Worm (Caenorhabditis elegans) whole organism, L3 larva: ENCODE data around the gene hpo-40.
A peak's percentile ranks its signal among the peaks of the same experiment; 100 is the strongest.

Source experiments
- R02D3.7 ChIP-seq: fragments of 150-350 bp; optimal IDR thresholded peaks from 2 replicates; lab custom pipeline; 2014; ENCODE audit warnings: missing biosample characterization, missing genetic modification characterization
- ZK546.5 ChIP-seq: sonication (generic microtip); optimal IDR thresholded peaks from 2 replicates; lab custom pipeline; 2017; ENCODE audit warnings: missing biosample characterization, missing genetic modification characterization
- ama-1 ChIP-seq: fragments of 150-350 bp; optimal IDR thresholded peaks from 2 replicates; lab custom pipeline; 2018
- ceh-28 ChIP-seq: fragments of 150-350 bp; optimal IDR thresholded peaks from 2 replicates; lab custom pipeline; 2014; ENCODE audit warnings: missing biosample characterization, missing genetic modification reagents, missing genetic modification characterization
- ceh-82 ChIP-seq: fragments of 150-350 bp; optimal IDR thresholded peaks from 2 replicates; lab custom pipeline; 2014; ENCODE audit warnings: missing biosample characterization, missing genetic modification characterization
- ceh-9 ChIP-seq: sonication (generic microtip); optimal IDR thresholded peaks from 2 replicates; lab custom pipeline; 2018; ENCODE audit warnings: missing biosample characterization, missing genetic modification characterization
- daf-12 ChIP-seq: fragments of 150-350 bp; optimal IDR thresholded peaks from 2 replicates; lab custom pipeline; 2014; ENCODE audit warnings: missing biosample characterization, missing genetic modification reagents, missing genetic modification characterization
- egl-27 ChIP-seq: sonication (generic microtip); optimal IDR thresholded peaks from 4 replicates; lab custom pipeline; 2017; ENCODE audit warnings: missing biosample characterization, missing genetic modification reagents, missing genetic modification characterization
- egl-5 ChIP-seq: fragments of 150-350 bp; optimal IDR thresholded peaks from 2 replicates; lab custom pipeline; 2017; ENCODE audit warnings: missing biosample characterization, missing genetic modification reagents, missing genetic modification characterization, inconsistent platforms
- elt-2 ChIP-seq: sonication (generic microtip); optimal IDR thresholded peaks from 2 replicates; lab custom pipeline; 2016; ENCODE audit warnings: missing genetic modification reagents, mild to moderate bottlenecking, missing genetic modification characterization, missing compliant biosample characterization
- elt-3 ChIP-seq, 3 experiments: fragments of 150-350 bp in 1 of 3; sonication (generic microtip) in 2 of 3; optimal IDR thresholded peaks; 2 replicates in 2 of 3; 4 replicates in 1 of 3; lab custom pipeline; 2014 to 2017; ENCODE audit warnings: missing biosample characterization in 3 of 3, missing genetic modification characterization in 3 of 3
- eor-1 ChIP-seq, 2 experiments: fragments of 150-350 bp; optimal IDR thresholded peaks; 2 replicates each; lab custom pipeline; 2014 to 2018; ENCODE audit warnings: missing biosample characterization in 2 of 2, missing genetic modification characterization in 2 of 2
- fkh-10 ChIP-seq: sonication (generic microtip); optimal IDR thresholded peaks from 2 replicates; lab custom pipeline; 2017; ENCODE audit warnings: missing biosample characterization, missing genetic modification reagents, missing genetic modification characterization
- fkh-2 ChIP-seq: fragments of 150-350 bp; optimal IDR thresholded peaks from 2 replicates; lab custom pipeline; 2014; ENCODE audit warnings: missing biosample characterization, missing genetic modification reagents, missing genetic modification characterization
- fos-1 ChIP-seq: fragments of 150-350 bp; optimal IDR thresholded peaks from 2 replicates; lab custom pipeline; 2014; ENCODE audit warnings: missing biosample characterization, missing genetic modification characterization
- jun-1 ChIP-seq: fragments of 150-350 bp; optimal IDR thresholded peaks from 2 replicates; lab custom pipeline; 2014; ENCODE audit warnings: missing biosample characterization, missing genetic modification reagents, missing genetic modification characterization
- lin-15B ChIP-seq: fragments of 150-350 bp; optimal IDR thresholded peaks from 2 replicates; lab custom pipeline; 2014; ENCODE audit warnings: missing biosample characterization, missing genetic modification characterization
- lin-39 ChIP-seq: fragments of 150-350 bp; optimal IDR thresholded peaks from 2 replicates; lab custom pipeline; 2018; ENCODE audit warnings: missing biosample characterization, missing genetic modification reagents, missing genetic modification characterization
- lsy-12 ChIP-seq: sonication (generic microtip); optimal IDR thresholded peaks from 2 replicates; lab custom pipeline; 2016; ENCODE audit warnings: mild to moderate bottlenecking, missing genetic modification characterization, missing compliant biosample characterization
- mdl-1 ChIP-seq: fragments of 150-350 bp; optimal IDR thresholded peaks from 2 replicates; lab custom pipeline; 2014; ENCODE audit warnings: missing biosample characterization, missing genetic modification characterization
- mml-1 ChIP-seq: fragments of 150-350 bp; sonication (generic microtip); optimal IDR thresholded peaks from 3 replicates; lab custom pipeline; 2014; ENCODE audit warnings: missing biosample characterization, missing genetic modification characterization
- nhr-11 ChIP-seq: fragments of 150-350 bp; optimal IDR thresholded peaks from 2 replicates; lab custom pipeline; 2014; ENCODE audit warnings: missing biosample characterization, missing genetic modification characterization
- nhr-12 ChIP-seq: fragments of 150-350 bp; optimal IDR thresholded peaks from 2 replicates; lab custom pipeline; 2014; ENCODE audit warnings: missing biosample characterization, missing genetic modification characterization
- nhr-23 ChIP-seq: fragments of 150-350 bp; optimal IDR thresholded peaks from 2 replicates; lab custom pipeline; 2014; ENCODE audit warnings: missing biosample characterization, missing genetic modification reagents, missing genetic modification characterization
- nhr-28 ChIP-seq: fragments of 150-350 bp; optimal IDR thresholded peaks from 2 replicates; lab custom pipeline; 2014; ENCODE audit warnings: missing biosample characterization, missing genetic modification characterization
- nhr-43 ChIP-seq: sonication (generic microtip); optimal IDR thresholded peaks from 2 replicates; lab custom pipeline; 2016; ENCODE audit warnings: mild to moderate bottlenecking, missing genetic modification characterization, missing compliant biosample characterization; ENCODE audit not compliant: poor library complexity, severe bottlenecking
- nhr-67 ChIP-seq: fragments of 150-350 bp; optimal IDR thresholded peaks from 2 replicates; lab custom pipeline; 2014; ENCODE audit warnings: missing biosample characterization, missing genetic modification characterization
- nhr-76 ChIP-seq: fragments of 150-350 bp; sonication (generic microtip); optimal IDR thresholded peaks from 5 replicates; lab custom pipeline; 2014; ENCODE audit warnings: missing biosample characterization, missing genetic modification characterization
- nhr-77 ChIP-seq: fragments of 150-350 bp; optimal IDR thresholded peaks from 2 replicates; lab custom pipeline; 2014; ENCODE audit warnings: missing biosample characterization, missing genetic modification characterization
- pha-4 ChIP-seq: fragments of 150-350 bp; optimal IDR thresholded peaks from 2 replicates; lab custom pipeline; 2014; ENCODE audit warnings: missing biosample characterization, missing genetic modification reagents, missing genetic modification characterization
- pqm-1 ChIP-seq: fragments of 150-350 bp; optimal IDR thresholded peaks from 2 replicates; lab custom pipeline; 2017; ENCODE audit warnings: missing biosample characterization, missing genetic modification characterization, inconsistent platforms
- sea-2 ChIP-seq: fragments of 150-350 bp; sonication (generic microtip); optimal IDR thresholded peaks from 4 replicates; lab custom pipeline; 2014; ENCODE audit warnings: missing biosample characterization, missing genetic modification reagents, missing genetic modification characterization
- skn-1 ChIP-seq: fragments of 150-350 bp; optimal IDR thresholded peaks from 2 replicates; lab custom pipeline; 2014; ENCODE audit warnings: missing biosample characterization, missing genetic modification characterization
- snpc-4 ChIP-seq: fragments of 150-350 bp; optimal IDR thresholded peaks from 2 replicates; lab custom pipeline; 2014; ENCODE audit warnings: missing biosample characterization, missing genetic modification characterization
- tbx-2 ChIP-seq: sonication (generic microtip); optimal IDR thresholded peaks from 2 replicates; lab custom pipeline; 2016; ENCODE audit warnings: mild to moderate bottlenecking, missing genetic modification characterization, missing compliant biosample characterization
- unc-39 ChIP-seq: sonication (generic microtip); optimal IDR thresholded peaks from 4 replicates; lab custom pipeline; 2017; ENCODE audit warnings: missing biosample characterization, missing genetic modification characterization
- unc-62 ChIP-seq: fragments of 150-350 bp; sonication (generic microtip); optimal IDR thresholded peaks from 4 replicates; lab custom pipeline; 2014; ENCODE audit warnings: missing biosample characterization, missing genetic modification reagents, missing genetic modification characterization
- zag-1 ChIP-seq: fragments of 150-350 bp; optimal IDR thresholded peaks from 2 replicates; lab custom pipeline; 2014; ENCODE audit warnings: missing biosample characterization, missing genetic modification characterization
- ztf-11 ChIP-seq: fragments of 150-350 bp; optimal IDR thresholded peaks from 2 replicates; lab custom pipeline; 2014; ENCODE audit warnings: missing biosample characterization, missing genetic modification characterization

The hpo-40 gene

DNA sequence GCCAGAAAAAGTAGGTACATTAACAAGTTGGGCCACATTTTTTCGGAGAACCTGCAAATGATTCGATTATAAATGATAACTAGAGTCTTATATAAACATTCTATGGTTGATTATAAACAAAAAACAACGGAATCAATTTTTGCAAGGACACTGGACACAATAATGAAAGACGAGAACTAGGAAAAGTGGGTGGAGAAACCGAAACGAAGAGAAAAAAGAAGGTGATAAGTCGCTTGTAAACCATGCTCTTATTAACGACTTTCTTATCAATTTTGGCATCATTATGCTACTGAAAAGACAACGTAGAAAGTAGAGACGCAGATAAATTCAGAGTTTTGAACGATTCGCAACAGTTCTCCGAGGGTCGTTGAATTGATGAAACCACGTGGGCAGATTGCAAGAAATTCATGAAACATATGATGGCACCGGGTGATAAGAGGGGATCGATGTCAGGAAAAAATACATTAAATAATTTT, 22.6 kb upstream of the hpo-40 start, which contains the start of gene ZK856.5:
Gene ZK856.5 (minus strand): TSS at position 51 of the 476 bp plus-strand sequence.
- peak; percentile 14 for TF ChIP-seq pha-4 (tag; lab: Kevin White, UChicago)
- TF ChIP-seq pqm-1 (tag; lab: Kevin White, UChicago): peak; percentile 94
- TF ChIP-seq egl-5: no peak
- TF ChIP-seq elt-2 (tag; lab: Kevin White, UChicago): peak; percentile 91
- TF ChIP-seq snpc-4: no peak
- no peak for TF ChIP-seq lin-39
- no peak for TF ChIP-seq nhr-12 (tag; lab: Kevin White, UChicago)

DNA sequence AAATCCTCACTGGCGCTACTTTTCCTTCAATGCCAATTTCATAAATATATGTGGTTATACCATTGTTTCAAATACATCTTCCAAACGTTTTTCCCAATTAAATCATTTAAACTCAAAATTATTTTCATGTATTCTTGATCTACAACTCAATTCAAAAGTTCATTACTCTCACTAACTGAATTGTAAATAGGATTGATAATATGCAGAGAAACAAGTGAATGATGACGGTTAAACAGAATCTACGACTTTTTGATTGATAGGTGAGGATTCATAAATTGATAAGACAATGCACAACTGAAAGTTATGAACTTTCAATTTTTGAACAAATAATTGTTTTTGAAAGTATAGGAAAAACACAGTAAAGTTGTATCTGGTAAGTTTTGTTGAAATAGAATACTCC, 21.5 kb upstream of the hpo-40 start:
- TF ChIP-seq ZK546.5 (tag; lab: Kevin White, UChicago): no peak
- TF ChIP-seq elt-2 (tag; lab: Kevin White, UChicago): peak; percentile 22

DNA sequence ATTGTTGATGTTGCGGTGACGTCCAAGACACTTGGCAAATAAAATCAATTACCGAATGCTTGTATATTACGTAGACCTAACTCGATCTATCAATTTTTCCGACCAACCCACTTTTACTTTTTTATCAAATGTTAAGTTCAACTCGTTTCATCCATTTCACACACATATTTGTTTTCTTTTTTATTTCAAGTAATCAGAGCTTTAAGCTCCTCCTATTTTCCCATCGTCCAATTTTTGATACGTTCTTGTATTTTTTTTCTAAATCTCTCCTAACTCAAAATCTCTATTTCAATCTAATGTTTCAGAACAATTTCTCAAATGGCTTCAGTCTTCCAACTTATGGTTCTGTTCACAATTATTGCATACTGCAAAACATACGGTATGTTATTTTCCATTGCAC, 14.3 kb upstream of the hpo-40 start, which contains the start of gene ZK856.6:
Gene ZK856.6 (plus strand): TSS at position 301 of the 400 bp plus-strand sequence.
- TF ChIP-seq egl-27 (tag; lab: Kevin White, UChicago) (no peak), elt-2 (tag; lab: Kevin White, UChicago) (no peak), zag-1 (tag; lab: Kevin White, UChicago) (no peak), nhr-11 (tag; lab: Kevin White, UChicago) (no peak), ztf-11 (no peak), nhr-77 (tag; lab: Kevin White, UChicago) (no peak), elt-3 (tag; optimal IDR thresholded peaks at IDR 0.05; lab: Kevin White, UChicago) (no peak), nhr-43 (tag; lab: Kevin White, UChicago) (no peak), unc-62 (GFP tag; lab: Kevin White, UChicago) (no peak), egl-5 (no peak), nhr-12 (tag; lab: Kevin White, UChicago) (no peak), nhr-28 (no peak), ceh-9 (tag; lab: Kevin White, UChicago) (no peak), lin-15B (tag; lab: Kevin White, UChicago) (no peak), sea-2 (no peak)

DNA sequence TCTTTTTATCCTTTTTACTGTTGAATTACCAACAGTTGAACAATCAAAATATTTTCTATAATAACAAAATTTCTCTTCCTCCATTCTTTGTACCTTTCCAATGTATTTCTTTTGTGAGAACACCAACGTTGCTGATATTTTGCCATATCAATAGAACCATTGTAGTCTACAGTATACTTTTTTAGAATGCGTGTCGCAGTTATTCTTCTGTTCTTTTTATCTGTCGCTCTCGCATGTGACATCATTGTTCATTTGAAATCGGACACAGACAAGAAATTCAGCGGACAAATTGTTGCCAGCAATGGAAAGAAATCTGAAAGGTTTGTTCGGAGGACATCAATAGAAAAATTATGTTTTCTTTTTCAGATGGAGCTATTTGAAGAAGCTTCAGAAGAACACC, 10.8 kb upstream of the hpo-40 start, which contains the start of gene ZK856.7:
Gene ZK856.7 (plus strand): TSS at position 186 of the 400 bp plus-strand sequence.
- no peak for TF ChIP-seq lsy-12 (tag; lab: Kevin White, UChicago)
- TF ChIP-seq nhr-23 (tag; lab: Kevin White, UChicago): peak; percentile 25

DNA sequence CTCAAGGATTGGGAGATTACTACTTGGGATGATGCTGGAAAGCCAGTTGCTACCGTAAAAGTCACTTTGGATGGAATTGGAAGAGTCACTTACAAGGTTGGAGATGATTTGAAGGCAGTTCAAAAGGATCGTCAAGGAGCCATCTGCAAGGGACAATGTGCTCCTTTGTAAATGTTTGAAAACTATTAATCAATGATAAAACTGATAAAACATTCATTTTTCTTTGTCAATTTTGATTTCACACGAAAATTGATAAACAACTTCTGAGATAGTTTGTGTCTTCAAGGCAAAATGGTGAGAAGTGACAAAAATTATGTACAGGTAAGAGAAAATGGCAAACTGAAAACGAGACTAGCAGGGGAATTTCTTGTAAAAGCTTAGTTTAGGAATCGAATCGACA, 10.4 kb upstream of the hpo-40 start:
- TF ChIP-seq ama-1 (lab: Kevin White, UChicago): peak; percentile 18
- no peak for TF ChIP-seq pqm-1 (tag; lab: Kevin White, UChicago)
- peak; percentile 4 for TF ChIP-seq elt-2 (tag; lab: Kevin White, UChicago)

DNA sequence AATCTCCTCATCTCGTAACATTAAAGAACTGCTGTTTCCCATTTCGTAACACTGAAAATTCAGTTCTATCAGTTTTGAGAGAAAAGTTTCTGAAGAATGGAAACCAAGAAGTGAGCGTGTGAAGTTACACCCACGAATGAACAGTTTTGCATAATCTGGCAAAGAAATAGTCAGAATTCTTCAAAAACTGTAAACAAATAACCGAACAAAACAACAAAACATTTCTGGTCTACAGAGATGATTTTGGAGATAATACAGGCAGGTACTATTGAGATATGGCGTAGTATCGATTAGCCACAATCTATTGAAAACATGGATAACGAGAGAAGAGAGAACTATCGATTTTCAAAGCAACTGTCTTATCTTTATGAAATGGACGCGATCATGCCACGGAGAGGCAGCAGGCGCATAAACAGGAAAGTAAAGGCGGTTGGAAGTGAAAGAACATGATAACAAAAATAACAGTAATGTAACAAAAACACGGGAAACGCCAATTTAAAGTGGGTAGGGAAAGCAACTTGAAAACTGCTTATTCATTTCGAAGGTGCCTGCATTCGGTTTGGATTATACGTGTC, 9.2 kb upstream of the hpo-40 start, which contains the start of gene chpf-1:
Gene chpf-1 (minus strand): TSS at position 51 of the 575 bp plus-strand sequence.
- TF ChIP-seq ceh-82 (tag; lab: Kevin White, UChicago) (no peak), nhr-67 (tag; lab: Kevin White, UChicago) (no peak), mdl-1 (no peak), nhr-28 (no peak), nhr-12 (tag; lab: Kevin White, UChicago) (no peak), fkh-10 (no peak), pha-4 (tag; lab: Kevin White, UChicago) (no peak), eor-1 (tag; optimal IDR thresholded peaks at IDR 0.05; lab: Kevin White, UChicago) (no peak), ceh-28 (tag; lab: Kevin White, UChicago) (peak; percentile 86), tbx-2 (tag; lab: Kevin White, UChicago) (no peak), nhr-43 (tag; lab: Kevin White, UChicago) (peak; percentile 34), daf-12 (no peak), pqm-1 (tag; lab: Kevin White, UChicago) (peak; percentile 91), zag-1 (tag; lab: Kevin White, UChicago) (no peak), fkh-2 (tag; lab: Kevin White, UChicago) (no peak), jun-1 (tag; lab: Kevin White, UChicago) (no peak), mml-1 (tag; lab: Kevin White, UChicago) (no peak), skn-1 (tag; lab: Kevin White, UChicago) (no peak), nhr-76 (tag; lab: Kevin White, UChicago) (no peak), R02D3.7 (tag; lab: Kevin White, UChicago) (no peak), fos-1 (tag; lab: Kevin White, UChicago) (no peak), ceh-9 (tag; lab: Kevin White, UChicago) (no peak), snpc-4 (peak; percentile 41), unc-62 (GFP tag; lab: Kevin White, UChicago) (no peak), lsy-12 (tag; lab: Kevin White, UChicago) (no peak), unc-39 (tag; lab: Kevin White, UChicago) (no peak), nhr-11 (tag; lab: Kevin White, UChicago) (no peak), elt-3 (tag; optimal IDR thresholded peaks at IDR 0.05; lab: Kevin White, UChicago) (peak in 1 of 3 experiments; percentile 14), egl-27 (tag; lab: Kevin White, UChicago) (no peak), sea-2 (no peak), lin-39 (no peak), elt-2 (tag; lab: Kevin White, UChicago) (peak; percentile 77)
